Fruit fly (Drosophila melanogaster): ENCODE data around the gene CG3386.
A peak's percentile ranks its signal among the peaks of the same experiment; 100 is the strongest.

The CG3386 gene

dm6 chr3L:640324-640974 is 41.8 kb downstream of the CG3386 start (continued):
- TF ChIP-seq NK7.1 (GFP tag; optimal IDR thresholded peaks at IDR 0.05) (peak; percentile 69), da (GFP tag; optimal IDR thresholded peaks at IDR 0.05) (peak; percentile 45), twi (tag; optimal IDR thresholded peaks at IDR 0.05) (peak; percentile 77), amos (GFP tag; IDR thresholded peaks at IDR 0.05; ENCODE audit: partially characterized antibody) (no peak), CG5953 (GFP tag; IDR thresholded peaks at IDR 0.05) (peak; percentile 70), sr (GFP tag; IDR thresholded peaks at IDR 0.05) (no peak), CG32532 (GFP tag; IDR thresholded peaks at IDR 0.05) (peak; percentile 73; the same call in 1 of the 2 replicates), Rfx (GFP tag; IDR thresholded peaks at IDR 0.05) (peak; percentile 78), CG10462 (GFP tag; optimal IDR thresholded peaks at IDR 0.05) (peak; percentile 80), bigmax (GFP tag; optimal IDR thresholded peaks at IDR 0.05) (no peak), CG12219 (GFP tag; optimal IDR thresholded peaks at IDR 0.05) (peak; percentile 77), salm (tag; optimal IDR thresholded peaks at IDR 0.05) (peak; percentile 70), Taf1 (GFP tag; IDR thresholded peaks at IDR 0.05) (no peak), Kr (GFP tag; optimal IDR thresholded peaks at IDR 0.05) (peak; percentile 64), repo (GFP tag; optimal IDR thresholded peaks at IDR 0.05) (peak; percentile 77), Dp (GFP tag; optimal IDR thresholded peaks at IDR 0.05) (no peak), vfl (GFP tag; optimal IDR thresholded peaks at IDR 0.05) (no peak), zen2 (GFP tag; IDR thresholded peaks at IDR 0.05; ENCODE audit: partially characterized antibody) (no peak), CG11723 (GFP tag; optimal IDR thresholded peaks at IDR 0.05) (peak; percentile 79), Hr39 (optimal IDR thresholded peaks at IDR 0.05) (no peak), Bdp1 (GFP tag; optimal IDR thresholded peaks at IDR 0.05) (peak; percentile 81), onecut (GFP tag; IDR thresholded peaks at IDR 0.05) (peak; percentile 75), CG18619 (GFP tag; optimal IDR thresholded peaks at IDR 0.05) (peak; percentile 79), CG11085 (GFP tag; IDR thresholded peaks at IDR 0.05) (no peak), Pdp1 (GFP tag; optimal IDR thresholded peaks at IDR 0.05) (peak; percentile 84 to 90), NFAT (GFP tag; IDR thresholded peaks at IDR 0.05) (0 out of 2 replicates have a peak, but pooled peaks have one; percentile 15), lilli (GFP tag; optimal IDR thresholded peaks at IDR 0.05) (peak; percentile 80), tin (GFP tag; optimal IDR thresholded peaks at IDR 0.05) (peak; percentile 86), bsh (GFP tag; optimal IDR thresholded peaks at IDR 0.05) (peak; percentile 85 to 93), tx (GFP tag; optimal IDR thresholded peaks at IDR 0.05) (peak; percentile 67), danr (GFP tag; IDR thresholded peaks at IDR 0.05) (peak; percentile 66), unpg (GFP tag; optimal IDR thresholded peaks at IDR 0.05) (peak; percentile 86), pnt (GFP tag; optimal IDR thresholded peaks at IDR 0.05) (peak; percentile 84), vnd (GFP tag; IDR thresholded peaks at IDR 0.05; ENCODE audit: partially characterized antibody) (no peak), Sry-β (GFP tag; optimal IDR thresholded peaks at IDR 0.05) (no peak), ATbp (GFP tag; optimal IDR thresholded peaks at IDR 0.05) (peak; percentile 83), Chrac-16 (GFP tag; optimal IDR thresholded peaks at IDR 0.05) (peak; percentile 87), HLH54F (GFP tag; optimal IDR thresholded peaks at IDR 0.05) (peak; percentile 56), unc-4 (GFP tag; IDR thresholded peaks at IDR 0.05; ENCODE audit: partially characterized antibody) (no peak), Ptx1 (GFP tag; IDR thresholded peaks at IDR 0.05) (peak; percentile 83), corto (GFP tag; optimal IDR thresholded peaks at IDR 0.05) (peak; percentile 75), CG34422 (GFP tag; IDR thresholded peaks at IDR 0.05) (no peak; the same call in 1 of the 3 replicates), eyg (GFP tag; optimal IDR thresholded peaks at IDR 0.05) (peak; percentile 68), ewg (GFP tag; optimal IDR thresholded peaks at IDR 0.05) (peak; percentile 72), pros (GFP tag; optimal IDR thresholded peaks at IDR 0.05) (peak; percentile 97), CTCF (GFP tag; optimal IDR thresholded peaks at IDR 0.05) (peak; percentile 33), odd (GFP tag; optimal IDR thresholded peaks at IDR 0.05) (peak; percentile 56), CG43689 (GFP tag; IDR thresholded peaks at IDR 0.05) (no peak), CG1529 (GFP tag; optimal IDR thresholded peaks at IDR 0.05) (peak; percentile 78), wek (GFP tag; optimal IDR thresholded peaks at IDR 0.05) (peak; percentile 41), mam (GFP tag; optimal IDR thresholded peaks at IDR 0.05) (peak; percentile 75)
